Worm (Caenorhabditis elegans) whole organism, L4/young adult: Measurements from ENCODE around the gene Y46G5A.7.

Experiments used
- dao-5 ChIP-seq: sonication (generic microtip); optimal IDR thresholded peaks from 2 replicates; lab custom pipeline; 2016; ENCODE audit warnings: missing genotype, missing genetic modification characterization, moderate library complexity, missing compliant biosample characterization
- him-1 ChIP-seq: sonication (generic microtip); optimal IDR thresholded peaks from 2 replicates; lab custom pipeline; 2016; ENCODE audit warnings: missing genotype, missing genetic modification reagents, missing genetic modification characterization, missing compliant biosample characterization

ce11 chrII:12805161-12805560 is 49.0 kb upstream of the Y46G5A.7 start, which contains the start of the genes Y46G5A.18 and Y46G5A.47:
- TF ChIP-seq him-1 = no peak
- TF ChIP-seq dao-5 (tag; lab: Kevin White, UChicago) = no peak
